Fruit fly (Drosophila melanogaster) whole organism, embryonic: ENCODE results near the gene CG10581.

Experiments
- Antp ChIP-seq: fragments of 200-800 bp; sonication (Bioruptor generic); optimal IDR thresholded peaks from 3 replicates; lab custom pipeline; 2016; ENCODE audit warnings: missing biosample characterization, missing genetic modification characterization
- Bdp1 ChIP-seq: fragments of 200-800 bp; sonication (Bioruptor generic); optimal IDR thresholded peaks from 3 replicates; lab custom pipeline; 2016; ENCODE audit warnings: missing biosample characterization, missing genetic modification characterization
- Bteb2 ChIP-seq: fragments of 200-800 bp; sonication (Bioruptor generic); optimal IDR thresholded peaks from 2 replicates; lab custom pipeline; 2016; ENCODE audit warnings: missing biosample characterization, missing genetic modification characterization
- CG10366 ChIP-seq: fragments of 200-800 bp; sonication (Bioruptor generic); IDR thresholded peaks from 2 replicates; pipeline ENCODE4 v1.3.6; 2022; ENCODE audit warnings: missing biosample characterization, missing genetic modification characterization
- CG10979 ChIP-seq: fragments of 200-800 bp; sonication (Bioruptor generic); optimal IDR thresholded peaks from 2 replicates; lab custom pipeline; 2018; ENCODE audit warnings: missing biosample characterization, mild to moderate bottlenecking, missing genetic modification characterization, moderate library complexity
- CG11085 ChIP-seq: fragments of 200-800 bp; sonication (Bioruptor generic); IDR thresholded peaks from 2 replicates; pipeline ENCODE4 v1.3.6; 2022; ENCODE audit warnings: missing biosample characterization, missing genetic modification characterization
- CG12769 ChIP-seq: fragments of 200-800 bp; sonication (Bioruptor generic); optimal IDR thresholded peaks from 2 replicates; lab custom pipeline; 2019; ENCODE audit warnings: missing biosample characterization, mild to moderate bottlenecking, missing genetic modification characterization, moderate library complexity
- CG14014 ChIP-seq: fragments of 200-800 bp; sonication (Bioruptor generic); IDR thresholded peaks from 2 replicates; pipeline ENCODE4 v1.3.6; 2022; ENCODE audit warnings: missing biosample characterization, missing genetic modification characterization
- CG14710 ChIP-seq: fragments of 200-800 bp; sonication (Bioruptor generic); optimal IDR thresholded peaks from 3 replicates; lab custom pipeline; 2019; ENCODE audit warnings: missing biosample characterization, mild to moderate bottlenecking, missing genetic modification characterization, moderate library complexity
- CG15601 ChIP-seq: fragments of 200-800 bp; sonication (Bioruptor generic); optimal IDR thresholded peaks from 3 replicates; lab custom pipeline; 2019; ENCODE audit warnings: missing biosample characterization, mild to moderate bottlenecking, missing genetic modification characterization, moderate library complexity
- CG16813 ChIP-seq: fragments of 200-800 bp; sonication (Bioruptor generic); IDR thresholded peaks from 3 replicates; pipeline ENCODE4 v1.3.6; 2022; ENCODE audit warnings: missing biosample characterization, missing genetic modification characterization; ENCODE audit not compliant: partially characterized antibody
- CG3065 ChIP-seq: fragments of 200-800 bp; sonication (Bioruptor generic); optimal IDR thresholded peaks from 2 replicates; lab custom pipeline; 2016; ENCODE audit warnings: missing biosample characterization, missing genetic modification characterization
- CG8388 ChIP-seq: fragments of 200-800 bp; sonication (Bioruptor generic); optimal IDR thresholded peaks from 2 replicates; lab custom pipeline; 2019; ENCODE audit warnings: missing biosample characterization, mild to moderate bottlenecking, missing genetic modification characterization, moderate library complexity
- CG9932 ChIP-seq: fragments of 200-800 bp; sonication (Bioruptor generic); IDR thresholded peaks from 2 replicates; pipeline ENCODE4 v1.3.6; 2022; ENCODE audit warnings: missing biosample characterization, missing genetic modification characterization
- Chrac-16 ChIP-seq: fragments of 200-800 bp; sonication (Bioruptor generic); optimal IDR thresholded peaks from 3 replicates; lab custom pipeline; 2016; ENCODE audit warnings: missing biosample characterization, missing genetic modification characterization
- Dfd ChIP-seq, 2 experiments: fragments of >200 bp; optimal IDR thresholded peaks; 2 replicates each; lab custom pipeline; 2017; ENCODE audit warnings: missing biosample characterization in 2 of 2, missing genetic modification characterization in 2 of 2
- Drgx ChIP-seq: fragments of 200-800 bp; sonication (Bioruptor generic); IDR thresholded peaks from 2 replicates; pipeline ENCODE4 v1.3.6; 2022; ENCODE audit warnings: missing biosample characterization, missing genetic modification characterization
- E2f2 ChIP-seq: fragments of 200-800 bp; sonication (Bioruptor generic); IDR thresholded peaks from 2 replicates; pipeline ENCODE4 v1.3.6; 2022; ENCODE audit warnings: missing biosample characterization, missing genetic modification characterization
- Hey ChIP-seq: fragments of 200-800 bp; sonication (Bioruptor generic); optimal IDR thresholded peaks from 3 replicates; lab custom pipeline; 2018; ENCODE audit warnings: missing biosample characterization, mild to moderate bottlenecking, missing genetic modification characterization
- Mad ChIP-seq: fragments of 200-800 bp; sonication (Bioruptor generic); optimal IDR thresholded peaks from 2 replicates; lab custom pipeline; 2016; ENCODE audit warnings: missing biosample characterization, missing genetic modification characterization
- Optix ChIP-seq: fragments of 200-800 bp; sonication (Bioruptor generic); IDR thresholded peaks from 3 replicates; pipeline ENCODE4 v1.3.6; 2022; ENCODE audit warnings: missing biosample characterization, missing genetic modification characterization
- Sox102F ChIP-seq: fragments of 200-800 bp; sonication (Bioruptor generic); optimal IDR thresholded peaks from 2 replicates; lab custom pipeline; 2018; ENCODE audit warnings: missing biosample characterization, mild to moderate bottlenecking, missing genetic modification characterization, moderate library complexity
- TFAM ChIP-seq: fragments of 200-800 bp; sonication (Bioruptor generic); optimal IDR thresholded peaks from 2 replicates; lab custom pipeline; 2017; ENCODE audit warnings: missing biosample characterization, missing genetic modification characterization, inconsistent platforms
- Tbp ChIP-seq: fragments of >200 bp; optimal IDR thresholded peaks from 2 replicates; lab custom pipeline; 2018; ENCODE audit warnings: missing biosample characterization, missing genetic modification characterization
- Trl ChIP-seq, 3 experiments: fragments of >200 bp in 2 of 3; fragments of 200-800 bp in 1 of 3; sonication (Bioruptor generic) in 1 of 3; optimal IDR thresholded peaks; 2 replicates in 1 of 3; 3 replicates in 2 of 3; lab custom pipeline; 2016 to 2017; ENCODE audit warnings: missing biosample characterization in 1 of 3, missing genetic modification characterization in 1 of 3
- ap ChIP-seq: fragments of 200-800 bp; sonication (Bioruptor generic); IDR thresholded peaks from 2 replicates; pipeline ENCODE4 v1.3.6; 2022; ENCODE audit warnings: missing biosample characterization, missing genetic modification characterization
- bab2 ChIP-seq: fragments of 200-800 bp; sonication (Bioruptor generic); optimal IDR thresholded peaks from 2 replicates; lab custom pipeline; 2016; ENCODE audit warnings: missing biosample characterization, missing genetic modification characterization
- bbx ChIP-seq: fragments of 200-800 bp; sonication (Bioruptor generic); IDR thresholded peaks from 2 replicates; pipeline ENCODE4 v1.3.6; 2022; ENCODE audit warnings: missing biosample characterization, missing genetic modification characterization; ENCODE audit not compliant: partially characterized antibody
- chinmo ChIP-seq: fragments of 200-800 bp; sonication (Bioruptor generic); IDR thresholded peaks from 4 replicates; pipeline ENCODE4 v1.3.6; 2022; ENCODE audit warnings: missing biosample characterization, missing genetic modification characterization; ENCODE audit not compliant: partially characterized antibody
- chm ChIP-seq: fragments of 200-800 bp; sonication (Bioruptor generic); IDR thresholded peaks from 2 replicates; pipeline ENCODE4 v1.3.6; 2022; ENCODE audit warnings: missing biosample characterization, missing genetic modification characterization
- gem ChIP-seq: fragments of 200-800 bp; sonication (Bioruptor generic); optimal IDR thresholded peaks from 2 replicates; lab custom pipeline; 2019; ENCODE audit warnings: missing biosample characterization, mild to moderate bottlenecking, missing genetic modification characterization, moderate library complexity
- gfzf ChIP-seq: fragments of 200-800 bp; sonication (Bioruptor generic); optimal IDR thresholded peaks from 2 replicates; lab custom pipeline; 2016; ENCODE audit warnings: missing biosample characterization, mild to moderate bottlenecking, missing genetic modification characterization, moderate library complexity
- jumu ChIP-seq: fragments of 200-800 bp; sonication (Bioruptor generic); optimal IDR thresholded peaks from 3 replicates; lab custom pipeline; 2016; ENCODE audit warnings: missing biosample characterization, missing genetic modification characterization
- klu ChIP-seq: fragments of 200-800 bp; sonication (Bioruptor generic); IDR thresholded peaks from 2 replicates; pipeline ENCODE4 v1.3.6; 2022; ENCODE audit warnings: missing biosample characterization, missing genetic modification characterization
- lov ChIP-seq, 2 experiments: fragments of 200-800 bp in 1 of 2; fragments of >200 bp in 1 of 2; sonication (Bioruptor generic) in 1 of 2; IDR thresholded peaks in 1 of 2; optimal IDR thresholded peaks in 1 of 2; 2 replicates in 1 of 2; 3 replicates in 1 of 2; pipeline versions ENCODE4 v1.3.6 to Lab custom; 2017 to 2022; ENCODE audit warnings: missing biosample characterization in 1 of 2, missing genetic modification characterization in 1 of 2
- odd ChIP-seq: fragments of 200-800 bp; sonication (Bioruptor generic); optimal IDR thresholded peaks from 2 replicates; lab custom pipeline; 2017; ENCODE audit warnings: missing biosample characterization, mild to moderate bottlenecking, missing genetic modification characterization
- pb ChIP-seq: fragments of 200-800 bp; sonication (Bioruptor generic); optimal IDR thresholded peaks from 3 replicates; lab custom pipeline; 2016; ENCODE audit warnings: missing biosample characterization, missing genetic modification characterization
- pzg ChIP-seq: fragments of 200-800 bp; sonication (Bioruptor generic); optimal IDR thresholded peaks from 3 replicates; lab custom pipeline; 2018; ENCODE audit warnings: missing biosample characterization, mild to moderate bottlenecking, missing genetic modification characterization, moderate library complexity
- row ChIP-seq: fragments of 200-800 bp; sonication (Bioruptor generic); IDR thresholded peaks from 3 replicates; pipeline ENCODE4 v1.3.6; 2022; ENCODE audit warnings: missing biosample characterization, missing genetic modification characterization
- sd ChIP-seq: fragments of 200-800 bp; sonication (Bioruptor generic); optimal IDR thresholded peaks from 3 replicates; lab custom pipeline; 2018; ENCODE audit warnings: missing biosample characterization, mild to moderate bottlenecking, missing genetic modification characterization, moderate library complexity
- slou ChIP-seq: fragments of 200-800 bp; sonication (Bioruptor generic); optimal IDR thresholded peaks from 3 replicates; lab custom pipeline; 2016; ENCODE audit warnings: missing biosample characterization, missing genetic modification characterization
- sr ChIP-seq: fragments of 200-800 bp; sonication (Bioruptor generic); IDR thresholded peaks from 3 replicates; pipeline ENCODE4 v1.3.6; 2022; ENCODE audit warnings: missing biosample characterization, missing genetic modification characterization
- stc ChIP-seq: fragments of 200-800 bp; sonication (Bioruptor generic); IDR thresholded peaks from 2 replicates; pipeline ENCODE4 v1.3.6; 2022; ENCODE audit warnings: missing biosample characterization, missing genetic modification characterization
- tll ChIP-seq, 2 experiments: fragments of 200-800 bp in 1 of 2; fragments of >200 bp in 1 of 2; sonication (Bioruptor generic) in 1 of 2; optimal IDR thresholded peaks; 2 replicates each; lab custom pipeline; 2017 to 2019; ENCODE audit warnings: missing biosample characterization in 2 of 2, missing genetic modification characterization in 2 of 2, mild to moderate bottlenecking in 1 of 2, moderate library complexity in 1 of 2
- tna ChIP-seq: fragments of 200-800 bp; sonication (Bioruptor generic); IDR thresholded peaks from 2 replicates; pipeline ENCODE4 v1.3.6; 2022; ENCODE audit warnings: missing biosample characterization, missing genetic modification characterization; ENCODE audit not compliant: partially characterized antibody
- unc-4 ChIP-seq: fragments of 200-800 bp; sonication (Bioruptor generic); IDR thresholded peaks from 2 replicates; pipeline ENCODE4 v1.3.6; 2022; ENCODE audit warnings: missing biosample characterization, missing genetic modification characterization; ENCODE audit not compliant: partially characterized antibody
- wor ChIP-seq: fragments of 200-800 bp; sonication (Bioruptor generic); IDR thresholded peaks from 2 replicates; pipeline ENCODE4 v1.3.6; 2022; ENCODE audit warnings: missing biosample characterization, missing genetic modification characterization
- z ChIP-seq: fragments of 200-800 bp; sonication (Bioruptor generic); IDR thresholded peaks from 3 replicates; pipeline ENCODE4 v1.3.6; 2022; ENCODE audit warnings: missing biosample characterization, missing genetic modification characterization

CG10581 gene

DNA sequence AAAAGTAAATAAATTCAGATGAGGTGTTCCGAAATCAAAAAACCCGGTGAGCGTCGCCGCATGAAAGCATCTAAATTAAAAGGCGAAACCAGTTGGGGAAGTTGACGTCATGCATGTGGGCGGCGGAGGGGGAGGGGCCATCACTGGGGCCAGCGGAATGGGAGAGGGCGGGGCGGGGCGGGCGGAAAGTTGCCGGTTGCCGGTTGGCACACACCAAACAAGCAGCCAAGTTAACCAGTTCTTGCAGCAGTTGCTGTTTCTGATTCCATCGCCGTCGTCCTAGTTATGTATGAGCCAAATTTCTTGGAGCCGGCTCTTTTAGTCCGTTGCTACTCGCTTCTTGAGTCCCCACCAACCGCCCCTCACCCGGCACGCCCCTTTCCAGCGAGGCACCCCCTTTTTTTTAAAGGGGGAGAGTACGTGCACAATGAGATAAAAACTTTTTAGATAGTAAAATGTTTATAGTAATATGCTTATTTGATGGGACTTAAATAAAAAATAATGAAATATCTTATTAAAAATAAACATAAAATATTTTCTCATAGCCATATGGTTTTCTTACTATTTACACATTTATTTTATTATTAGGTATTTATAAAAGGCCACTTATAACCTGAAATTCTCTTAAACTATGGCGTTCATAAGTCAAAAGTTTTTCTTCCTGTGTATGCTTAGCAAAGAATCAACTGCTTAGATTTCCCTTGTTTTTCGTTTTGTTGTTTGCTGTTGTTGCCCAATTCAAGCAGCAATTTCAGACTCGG is 18.4 kb upstream of the CG10581 start (continued):
- TF ChIP-seq CG14710 (tag; lab: Kevin White, UChicago) (no peak), Trl (optimal IDR thresholded peaks at IDR 0.05; lab: Kevin White, UChicago) (no peak), Trl (GFP tag; optimal IDR thresholded peaks at IDR 0.05; lab: Kevin White, UChicago) (no peak), chm (0 out of 2 replicates have a peak, but pooled peaks have one; percentile 25), Bdp1 (GFP tag; lab: Kevin White, UChicago) (no peak), CG12769 (tag; lab: Kevin White, UChicago) (peak; percentile 46), stc (GFP tag; lab: Robert Waterston, UW) (0 out of 2 replicates have a peak, but pooled peaks have one; percentile 5), sd (tag; lab: Kevin White, UChicago) (peak; percentile 18), Chrac-16 (GFP tag; lab: Kevin White, UChicago) (no peak), Tbp (GFP tag; lab: Kevin White, UChicago) (no peak), bbx (peak; percentile 39), jumu (no peak), Hey (tag; lab: Kevin White, UChicago) (no peak), ap (GFP tag; lab: Robert Waterston, UW) (no peak), CG11085 (GFP tag; lab: Robert Waterston, UW) (no peak), Drgx (GFP tag; lab: Robert Waterston, UW) (peak; percentile 20), klu (GFP tag; lab: Robert Waterston, UW) (peak; percentile 68), E2f2 (GFP tag; lab: Robert Waterston, UW) (no peak), bab2 (GFP tag; lab: Kevin White, UChicago) (no peak), CG8388 (GFP tag; lab: Kevin White, UChicago) (no peak), TFAM (GFP tag; lab: Kevin White, UChicago) (no peak), Optix (GFP tag; lab: Robert Waterston, UW) (no peak), Antp (GFP tag; lab: Kevin White, UChicago) (no peak), sr (peak; percentile 49; the same call in 1 of the 3 replicates), CG10979 (tag; lab: Kevin White, UChicago) (no peak), pb (GFP tag; lab: Kevin White, UChicago) (no peak), slou (GFP tag; lab: Kevin White, UChicago) (no peak), lov (optimal IDR thresholded peaks at IDR 0.05; lab: Kevin White, UChicago) (no peak), lov (GFP tag; IDR thresholded peaks at IDR 0.05; lab: Robert Waterston, UW) (0 out of 3 replicates have a peak, but pooled peaks have one; percentile 12), z (no peak), CG16813 (GFP tag; lab: Robert Waterston, UW) (no peak), tll (GFP tag; optimal IDR thresholded peaks at IDR 0.05; lab: Kevin White, UChicago) (no peak), Mad (GFP tag; lab: Kevin White, UChicago) (no peak), Dfd (GFP tag; optimal IDR thresholded peaks at IDR 0.05; lab: Kevin White, UChicago) (no peak), CG10366 (GFP tag; lab: Robert Waterston, UW) (no peak), gem (tag; lab: Kevin White, UChicago) (peak; percentile 19), chinmo (GFP tag; lab: Robert Waterston, UW) (peak; percentile 69; the same call in 1 of the 4 replicates), CG14014 (GFP tag; lab: Robert Waterston, UW) (no peak), CG3065 (no peak), tna (GFP tag; lab: Robert Waterston, UW) (0 out of 2 replicates have a peak, but pooled peaks have one; percentile 22), odd (GFP tag; lab: Kevin White, UChicago) (no peak), unc-4 (GFP tag; lab: Robert Waterston, UW) (no peak), gfzf (GFP tag; lab: Kevin White, UChicago) (no peak), row (GFP tag; lab: Robert Waterston, UW) (no peak), CG15601 (tag; lab: Kevin White, UChicago) (no peak), pzg (GFP tag; lab: Kevin White, UChicago) (no peak), CG9932 (GFP tag; lab: Robert Waterston, UW) (peak; percentile 24; the same call in 1 of the 2 replicates), Bteb2 (GFP tag; lab: Kevin White, UChicago) (no peak), Sox102F (GFP tag; lab: Kevin White, UChicago) (peak; percentile 18), wor (GFP tag; lab: Robert Waterston, UW) (no peak)
